Worm (Caenorhabditis elegans) whole organism, L4 larva: ENCODE measurements around the gene osta-2.
A peak's percentile ranks its signal among the peaks of the same experiment; 100 is the strongest.

Experiments used
- D1046.2 ChIP-seq: fragments of 200-800 bp; sonication (Bioruptor generic); IDR thresholded peaks from 2 replicates; pipeline ENCODE4 v1.3.6; 2022; ENCODE audit warnings: missing genetic modification characterization, missing compliant biosample characterization
- F10B5.3 ChIP-seq: sonication (generic microtip); optimal IDR thresholded peaks from 2 replicates; lab custom pipeline; 2016; ENCODE audit warnings: mild to moderate bottlenecking, missing genetic modification characterization, missing compliant biosample characterization
- F37D6.2 ChIP-seq: sonication (generic microtip); optimal IDR thresholded peaks from 2 replicates; lab custom pipeline; 2016; ENCODE audit warnings: mild to moderate bottlenecking, missing genetic modification characterization, missing compliant biosample characterization
- R02D3.7 ChIP-seq: fragments of 150-350 bp; sonication (generic microtip); optimal IDR thresholded peaks from 3 replicates; lab custom pipeline; 2014; ENCODE audit warnings: missing biosample characterization, missing genetic modification characterization
- T20F7.1 ChIP-seq: fragments of 200-800 bp; sonication (Bioruptor generic); optimal IDR thresholded peaks from 2 replicates; lab custom pipeline; 2018; ENCODE audit warnings: mild to moderate bottlenecking, missing genetic modification characterization, missing compliant biosample characterization
- Y105C5A.15 ChIP-seq: fragments of 200-800 bp; sonication (Bioruptor generic); IDR thresholded peaks from 2 replicates; pipeline ENCODE4 v1.3.6; 2022; ENCODE audit warnings: missing genetic modification characterization, missing compliant biosample characterization
- Y48G9A.11 ChIP-seq: fragments of 200-800 bp; sonication (Bioruptor generic); IDR thresholded peaks from 2 replicates; pipeline ENCODE4 v1.3.6; 2022; ENCODE audit warnings: missing genetic modification reagents, missing genetic modification characterization, missing compliant biosample characterization
- ZK546.5 ChIP-seq, 2 experiments: sonication (generic microtip); optimal IDR thresholded peaks; 2 replicates each; lab custom pipeline; 2017; ENCODE audit warnings: missing biosample characterization in 2 of 2, missing genetic modification characterization in 2 of 2
- aly-2 ChIP-seq: sonication (generic microtip); optimal IDR thresholded peaks from 2 replicates; lab custom pipeline; 2018; ENCODE audit warnings: missing biosample characterization, missing genetic modification characterization
- ama-1 ChIP-seq: fragments of 150-350 bp; optimal IDR thresholded peaks from 2 replicates; lab custom pipeline; 2014; ENCODE audit warnings: inconsistent platforms, mixed read lengths
- attf-4 ChIP-seq: sonication (generic microtip); optimal IDR thresholded peaks from 3 replicates; lab custom pipeline; 2017; ENCODE audit warnings: missing biosample characterization, missing genetic modification characterization
- ceh-20 ChIP-seq: fragments of 200-800 bp; sonication (Bioruptor generic); IDR thresholded peaks from 2 replicates; pipeline ENCODE4 v1.3.6; 2022; ENCODE audit warnings: missing genetic modification reagents, missing genetic modification characterization, missing compliant biosample characterization
- daf-16 ChIP-seq, 3 experiments: sonication (generic microtip); optimal IDR thresholded peaks; 2 replicates each; lab custom pipeline; 2016 to 2017; ENCODE audit warnings: missing genetic modification characterization in 3 of 3, missing genetic modification reagents in 3 of 3, mild to moderate bottlenecking in 2 of 3, missing compliant biosample characterization in 2 of 3, missing biosample characterization in 1 of 3, moderate library complexity in 1 of 3
- daf-19 ChIP-seq: fragments of 200-800 bp; sonication (Bioruptor generic); conservative IDR thresholded peaks from 2 replicates; pipeline ENCODE4 v1.3.6; 2022; ENCODE audit warnings: missing genetic modification characterization, missing compliant biosample characterization
- daf-8 ChIP-seq: fragments of 200-800 bp; sonication (Bioruptor generic); IDR thresholded peaks from 2 replicates; pipeline ENCODE4 v1.3.6; 2022; ENCODE audit warnings: missing genetic modification characterization, missing compliant biosample characterization
- dmd-6 ChIP-seq: fragments of 200-800 bp; sonication (Bioruptor generic); IDR thresholded peaks from 2 replicates; pipeline ENCODE4 v1.3.6; 2022; ENCODE audit warnings: missing genetic modification reagents, missing genetic modification characterization, missing compliant biosample characterization
- dmd-8 ChIP-seq: fragments of 200-800 bp; sonication (Bioruptor generic); IDR thresholded peaks from 2 replicates; pipeline ENCODE4 v1.3.6; 2022; ENCODE audit warnings: missing genetic modification characterization, missing compliant biosample characterization
- dmd-9 ChIP-seq: fragments of 200-800 bp; sonication (Bioruptor generic); IDR thresholded peaks from 2 replicates; pipeline ENCODE4 v1.3.6; 2022; ENCODE audit warnings: missing genetic modification reagents, missing genetic modification characterization, missing compliant biosample characterization
- dpl-1 ChIP-seq: fragments of 150-350 bp; optimal IDR thresholded peaks from 2 replicates; lab custom pipeline; 2014; ENCODE audit warnings: missing biosample characterization, missing genetic modification reagents, missing genetic modification characterization
- dve-1 ChIP-seq: sonication (generic microtip); optimal IDR thresholded peaks from 2 replicates; lab custom pipeline; 2017; ENCODE audit warnings: antibody characterized with exemption, mild to moderate bottlenecking, missing genetic modification characterization, missing compliant biosample characterization; ENCODE audit not compliant: insufficient read depth
- fkh-10 ChIP-seq: fragments of 150-350 bp; optimal IDR thresholded peaks from 2 replicates; lab custom pipeline; 2014; ENCODE audit warnings: missing biosample characterization, missing genetic modification reagents, missing genetic modification characterization
- fos-1 ChIP-seq: fragments of 150-350 bp; optimal IDR thresholded peaks from 2 replicates; lab custom pipeline; 2014; ENCODE audit warnings: missing biosample characterization, missing genetic modification characterization
- hif-1 ChIP-seq, 2 experiments: sonication (generic microtip); optimal IDR thresholded peaks; 2 replicates each; lab custom pipeline; 2016 to 2017; ENCODE audit warnings: missing compliant biosample characterization in 2 of 2, missing genetic modification characterization in 2 of 2, missing genetic modification reagents in 2 of 2, missing genotype in 2 of 2, mild to moderate bottlenecking in 1 of 2
- hmg-1.1 ChIP-seq: fragments of 200-800 bp; sonication (Bioruptor generic); IDR thresholded peaks from 2 replicates; pipeline ENCODE4 v1.3.6; 2022; ENCODE audit warnings: missing genetic modification reagents, missing genetic modification characterization, missing compliant biosample characterization
- jun-1 ChIP-seq: fragments of 150-350 bp; optimal IDR thresholded peaks from 2 replicates; lab custom pipeline; 2014; ENCODE audit warnings: missing biosample characterization, missing genetic modification reagents, missing genetic modification characterization
- lin-1 ChIP-seq: fragments of 200-800 bp; sonication (Bioruptor generic); IDR thresholded peaks from 2 replicates; pipeline ENCODE4 v1.3.6; 2022; ENCODE audit warnings: missing genetic modification reagents, missing genetic modification characterization, missing compliant biosample characterization
- lin-13 ChIP-seq: fragments of 150-350 bp; optimal IDR thresholded peaks from 2 replicates; lab custom pipeline; 2014; ENCODE audit warnings: missing biosample characterization, missing genetic modification reagents, missing genetic modification characterization
- lin-38 ChIP-seq: fragments of 200-800 bp; sonication (Bioruptor generic); IDR thresholded peaks from 2 replicates; pipeline ENCODE4 v1.3.6; 2022; ENCODE audit warnings: missing genetic modification reagents, missing genetic modification characterization, missing compliant biosample characterization
- lir-3 ChIP-seq: sonication (generic microtip); optimal IDR thresholded peaks from 2 replicates; lab custom pipeline; 2016; ENCODE audit warnings: mild to moderate bottlenecking, missing genetic modification characterization, missing compliant biosample characterization
- mdl-1 ChIP-seq, 2 experiments: fragments of 150-350 bp in 1 of 2; sonication (generic microtip) in 1 of 2; optimal IDR thresholded peaks; 2 replicates each; lab custom pipeline; 2014 to 2017; ENCODE audit warnings: missing biosample characterization in 2 of 2, missing genetic modification characterization in 2 of 2
- mdt-29 ChIP-seq: fragments of 200-800 bp; sonication (Bioruptor generic); IDR thresholded peaks from 2 replicates; pipeline ENCODE4 v1.3.6; 2022; ENCODE audit warnings: missing genetic modification reagents, missing genetic modification characterization, missing compliant biosample characterization
- mep-1 ChIP-seq: fragments of 150-350 bp; sonication (generic microtip); optimal IDR thresholded peaks from 3 replicates; lab custom pipeline; 2014; ENCODE audit warnings: missing biosample characterization, missing genetic modification characterization
- nhr-102 ChIP-seq: sonication (generic microtip); optimal IDR thresholded peaks from 2 replicates; lab custom pipeline; 2016; ENCODE audit warnings: mild to moderate bottlenecking, missing genetic modification characterization, moderate library complexity, missing compliant biosample characterization
- nhr-237 ChIP-seq: sonication (generic microtip); optimal IDR thresholded peaks from 2 replicates; lab custom pipeline; 2017; ENCODE audit warnings: missing biosample characterization, missing genetic modification characterization
- nhr-42 ChIP-seq: fragments of 200-800 bp; sonication (Bioruptor generic); IDR thresholded peaks from 2 replicates; pipeline ENCODE4 v1.3.6; 2022; ENCODE audit warnings: missing genetic modification characterization, missing compliant biosample characterization
- nhr-6 ChIP-seq: fragments of 150-350 bp; optimal IDR thresholded peaks from 2 replicates; lab custom pipeline; 2014; ENCODE audit warnings: missing biosample characterization, missing genetic modification characterization
- nhr-77 ChIP-seq: fragments of 150-350 bp; optimal IDR thresholded peaks from 2 replicates; lab custom pipeline; 2014; ENCODE audit warnings: missing biosample characterization, missing genetic modification characterization
- pha-4 ChIP-seq, 2 experiments: fragments of 150-350 bp in 1 of 2; fragments of 200-800 bp in 1 of 2; sonication (Bioruptor generic) in 1 of 2; IDR thresholded peaks in 1 of 2; optimal IDR thresholded peaks in 1 of 2; 2 replicates each; pipeline versions ENCODE4 v1.3.6 to Lab custom; 2014 to 2022; ENCODE audit warnings: missing genetic modification characterization in 2 of 2, missing genetic modification reagents in 2 of 2, missing biosample characterization in 1 of 2, missing compliant biosample characterization in 1 of 2
- pqm-1 ChIP-seq: sonication (generic microtip); optimal IDR thresholded peaks from 2 replicates; lab custom pipeline; 2017; ENCODE audit warnings: missing biosample characterization, missing genetic modification characterization
- rbr-2 ChIP-seq: sonication (generic microtip); optimal IDR thresholded peaks from 2 replicates; lab custom pipeline; 2016; ENCODE audit warnings: missing genotype, missing genetic modification characterization, missing compliant biosample characterization
- saeg-2 ChIP-seq: fragments of 200-800 bp; sonication (Bioruptor generic); IDR thresholded peaks from 2 replicates; pipeline ENCODE4 v1.3.6; 2022; ENCODE audit warnings: missing genetic modification reagents, missing genetic modification characterization, missing compliant biosample characterization
- snpc-1.2 ChIP-seq: fragments of 200-800 bp; sonication (Bioruptor generic); IDR thresholded peaks from 2 replicates; pipeline ENCODE4 v1.3.6; 2022; ENCODE audit warnings: missing genetic modification reagents, missing genetic modification characterization, missing compliant biosample characterization
- snpc-4 ChIP-seq: fragments of 150-350 bp; optimal IDR thresholded peaks from 2 replicates; lab custom pipeline; 2014; ENCODE audit warnings: missing biosample characterization, missing genetic modification characterization
- tra-1 ChIP-seq: fragments of 200-800 bp; sonication (Bioruptor generic); IDR thresholded peaks from 2 replicates; pipeline ENCODE4 v1.3.6; 2022; ENCODE audit warnings: missing genetic modification reagents, missing genetic modification characterization, missing compliant biosample characterization
- unc-39 ChIP-seq: sonication (generic microtip); optimal IDR thresholded peaks from 2 replicates; lab custom pipeline; 2017; ENCODE audit warnings: missing biosample characterization, missing genetic modification characterization
- vab-7 ChIP-seq: fragments of 200-800 bp; sonication (Bioruptor generic); IDR thresholded peaks from 2 replicates; pipeline ENCODE4 v1.3.6; 2022; ENCODE audit warnings: missing genetic modification reagents, missing genetic modification characterization, missing compliant biosample characterization
- zag-1 ChIP-seq: fragments of 150-350 bp; optimal IDR thresholded peaks from 2 replicates; lab custom pipeline; 2014; ENCODE audit warnings: missing biosample characterization, missing genetic modification characterization
- zfp-2 ChIP-seq: sonication (generic microtip); optimal IDR thresholded peaks from 2 replicates; lab custom pipeline; 2016; ENCODE audit warnings: mild to moderate bottlenecking, missing genetic modification characterization, missing compliant biosample characterization
- zip-2 ChIP-seq: fragments of 150-350 bp; optimal IDR thresholded peaks from 2 replicates; lab custom pipeline; 2014; ENCODE audit warnings: missing biosample characterization, missing genetic modification characterization
- ztf-11 ChIP-seq: fragments of 150-350 bp; optimal IDR thresholded peaks from 2 replicates; lab custom pipeline; 2014; ENCODE audit warnings: missing biosample characterization, missing genetic modification characterization
- ztf-7 ChIP-seq: fragments of 150-350 bp; optimal IDR thresholded peaks from 2 replicates; lab custom pipeline; 2014; ENCODE audit warnings: missing biosample characterization, missing genetic modification characterization

The osta-2 gene

ce11 chrII:5661735-5662177 is 45.7 kb upstream of the osta-2 start (continued):
- peak; percentile 42 for TF ChIP-seq nhr-237 (tag; lab: Kevin White, UChicago)
- TF ChIP-seq vab-7 (GFP tag; lab: Robert Waterston, UW): peak; percentile 97
- TF ChIP-seq ztf-7: peak; percentile 9
- TF ChIP-seq hmg-1.1 (GFP tag; lab: Robert Waterston, UW): peak; percentile 97
- TF ChIP-seq daf-16 (GFP tag; optimal IDR thresholded peaks at IDR 0.05; lab: Kevin White, UChicago): peak; percentile 43 to 46
- peak; percentile 72 for TF ChIP-seq daf-16 (tag; optimal IDR thresholded peaks at IDR 0.05; lab: Kevin White, UChicago)
- peak; percentile 90 for TF ChIP-seq mep-1
- no peak for TF ChIP-seq attf-4
- TF ChIP-seq Y48G9A.11 (GFP tag; lab: Robert Waterston, UW): peak; percentile 95
- TF ChIP-seq ama-1 (lab: Kevin White, UChicago): peak; percentile 100
- peak; percentile 80 for TF ChIP-seq dve-1 (tag; lab: Kevin White, UChicago)
- TF ChIP-seq lir-3 (tag; lab: Kevin White, UChicago): peak; percentile 72
- TF ChIP-seq ztf-11 (tag; lab: Kevin White, UChicago): peak; percentile 29
- TF ChIP-seq aly-2 (tag; lab: Kevin White, UChicago): no peak
- peak; percentile 79 for TF ChIP-seq nhr-77 (tag; lab: Kevin White, UChicago)
- TF ChIP-seq dmd-8 (GFP tag; lab: Robert Waterston, UW): peak; percentile 98
- peak; percentile 37 for TF ChIP-seq dpl-1 (GFP tag; lab: Kevin White, UChicago)
- TF ChIP-seq fkh-10: peak; percentile 85
- TF ChIP-seq rbr-2 (tag; lab: Kevin White, UChicago): peak; percentile 96
- TF ChIP-seq dmd-9 (GFP tag; lab: Robert Waterston, UW): peak; percentile 80
- TF ChIP-seq F37D6.2 (tag; lab: Kevin White, UChicago): peak; percentile 91
- no peak for TF ChIP-seq snpc-4 (tag; lab: Kevin White, UChicago)
- TF ChIP-seq zfp-2: peak; percentile 57
- TF ChIP-seq pha-4 (GFP tag; IDR thresholded peaks at IDR 0.05; lab: Robert Waterston, UW): peak; percentile 98
- TF ChIP-seq pha-4 (tag; optimal IDR thresholded peaks at IDR 0.05; lab: Kevin White, UChicago): no peak
- TF ChIP-seq hif-1 (tag; optimal IDR thresholded peaks at IDR 0.05; lab: Kevin White, UChicago): peak; percentile 31 to 94
- no peak for TF ChIP-seq unc-39 (tag; lab: Kevin White, UChicago)
- TF ChIP-seq nhr-6 (tag; lab: Kevin White, UChicago): peak; percentile 40
- no peak for TF ChIP-seq zip-2
- TF ChIP-seq mdt-29 (GFP tag; lab: Robert Waterston, UW): peak; percentile 94
- peak; percentile 95 for TF ChIP-seq saeg-2 (GFP tag; lab: Robert Waterston, UW)
- peak; percentile 97 for TF ChIP-seq tra-1
- TF ChIP-seq jun-1 (tag; lab: Kevin White, UChicago): peak; percentile 33
- TF ChIP-seq dmd-6 (GFP tag; lab: Robert Waterston, UW): peak; percentile 90
- TF ChIP-seq T20F7.1 (GFP tag; lab: Kevin White, UChicago): peak; percentile 82
- peak; percentile 44 for TF ChIP-seq zag-1 (tag; lab: Kevin White, UChicago)
- peak; percentile 94 for TF ChIP-seq snpc-1.2
- TF ChIP-seq F10B5.3: peak; percentile 17
- TF ChIP-seq Y105C5A.15 (GFP tag; lab: Robert Waterston, UW): peak; percentile 99
- TF ChIP-seq nhr-42 (GFP tag; lab: Robert Waterston, UW): peak; percentile 94
- peak; percentile 96 for TF ChIP-seq ceh-20 (GFP tag; lab: Robert Waterston, UW)
- TF ChIP-seq mdl-1 (tag; optimal IDR thresholded peaks at IDR 0.05; lab: Kevin White, UChicago): peak; percentile 85 to 87
- TF ChIP-seq D1046.2 (GFP tag; lab: Robert Waterston, UW): peak; percentile 94
- TF ChIP-seq daf-19 (GFP tag; lab: Robert Waterston, UW): 0 out of 2 replicates have a peak, but pooled peaks have one; percentile 51
- TF ChIP-seq nhr-102 (tag; lab: Kevin White, UChicago): peak; percentile 70
- no peak for TF ChIP-seq R02D3.7 (tag; lab: Kevin White, UChicago)
- TF ChIP-seq pqm-1 (tag; lab: Kevin White, UChicago): peak; percentile 11
- TF ChIP-seq lin-38 (GFP tag; lab: Robert Waterston, UW): peak; percentile 89
- TF ChIP-seq lin-1 (GFP tag; lab: Robert Waterston, UW): peak; percentile 98
- no peak for TF ChIP-seq fos-1 (tag; lab: Kevin White, UChicago)
- TF ChIP-seq daf-8 (GFP tag; lab: Robert Waterston, UW): peak; percentile 83; the same call in 1 of the 2 replicates
- peak; percentile 76 for TF ChIP-seq lin-13
- TF ChIP-seq ZK546.5 (tag; optimal IDR thresholded peaks at IDR 0.05; lab: Kevin White, UChicago): no peak
